Worm (Caenorhabditis elegans) whole organism, young adult: ENCODE data around the gene C49G7.12.

Source experiments
- F39B2.1 ChIP-seq: fragments of 200-800 bp; sonication (Bioruptor generic); IDR thresholded peaks from 2 replicates; pipeline ENCODE4 v1.3.6; 2022; ENCODE audit warnings: missing genetic modification reagents, missing genetic modification characterization, missing compliant biosample characterization
- Y53G8AR.9 ChIP-seq: fragments of 200-800 bp; sonication (Bioruptor generic); conservative IDR thresholded peaks from 2 replicates; pipeline ENCODE4 v1.3.6; 2022; ENCODE audit warnings: missing genetic modification reagents, missing genetic modification characterization, missing compliant biosample characterization
- ZK185.1 ChIP-seq: sonication (generic microtip); optimal IDR thresholded peaks from 2 replicates; lab custom pipeline; 2016; ENCODE audit warnings: mild to moderate bottlenecking, missing genetic modification characterization, missing compliant biosample characterization; ENCODE audit not compliant: poor library complexity, severe bottlenecking
- ama-1 ChIP-seq, 3 experiments: fragments of 150-350 bp in 1 of 3; sonication (generic microtip) in 2 of 3; optimal IDR thresholded peaks; 2 replicates each; lab custom pipeline; 2014 to 2018; ENCODE audit warnings: missing biosample characterization in 2 of 3, missing genetic modification characterization in 2 of 3, missing genetic modification reagents in 2 of 3
- attf-6 ChIP-seq: fragments of 200-800 bp; sonication (Bioruptor generic); IDR thresholded peaks from 2 replicates; pipeline ENCODE4 v1.3.6; 2022; ENCODE audit warnings: missing genetic modification reagents, missing genetic modification characterization, missing compliant biosample characterization
- ceh-58 ChIP-seq: fragments of 200-800 bp; sonication (Bioruptor generic); IDR thresholded peaks from 2 replicates; pipeline ENCODE4 v1.3.6; 2022; ENCODE audit warnings: missing genetic modification characterization, missing compliant biosample characterization
- dpl-1 ChIP-seq: fragments of 150-350 bp; optimal IDR thresholded peaks from 2 replicates; lab custom pipeline; 2014; ENCODE audit warnings: missing biosample characterization, missing genetic modification reagents, missing genetic modification characterization
- lsl-1 ChIP-seq: fragments of 200-800 bp; sonication (Bioruptor generic); optimal IDR thresholded peaks from 2 replicates; lab custom pipeline; 2018; ENCODE audit warnings: mild to moderate bottlenecking, missing genetic modification characterization, moderate library complexity, missing compliant biosample characterization
- madf-3 ChIP-seq: fragments of 200-800 bp; sonication (Bioruptor generic); IDR thresholded peaks from 2 replicates; pipeline ENCODE4 v1.3.6; 2022; ENCODE audit warnings: missing genetic modification reagents, missing genetic modification characterization, missing compliant biosample characterization
- nfya-1 ChIP-seq: sonication (generic microtip); optimal IDR thresholded peaks from 2 replicates; lab custom pipeline; 2017; ENCODE audit warnings: antibody characterized with exemption, missing compliant biosample characterization, missing genetic modification characterization, borderline replicate concordance; ENCODE audit not compliant: insufficient read depth
- snpc-3.4 ChIP-seq: sonication (generic microtip); optimal IDR thresholded peaks from 2 replicates; lab custom pipeline; 2017; ENCODE audit warnings: missing genetic modification characterization, mild to moderate bottlenecking, missing compliant biosample characterization, antibody characterized with exemption, moderate library complexity, missing genotype, missing genetic modification reagents
- tlf-1 ChIP-seq: fragments of 200-800 bp; sonication (Bioruptor generic); optimal IDR thresholded peaks from 2 replicates; lab custom pipeline; 2018; ENCODE audit warnings: mild to moderate bottlenecking, missing genetic modification characterization, missing compliant biosample characterization
- zim-3 ChIP-seq: sonication (generic microtip); optimal IDR thresholded peaks from 2 replicates; lab custom pipeline; 2017; ENCODE audit warnings: mild to moderate bottlenecking, missing genetic modification characterization, moderate library complexity, missing compliant biosample characterization
- ztf-28 ChIP-seq: fragments of 200-800 bp; sonication (Bioruptor generic); IDR thresholded peaks from 2 replicates; pipeline ENCODE4 v1.3.6; 2022; ENCODE audit warnings: missing genetic modification reagents, missing genetic modification characterization, missing compliant biosample characterization

DNA sequence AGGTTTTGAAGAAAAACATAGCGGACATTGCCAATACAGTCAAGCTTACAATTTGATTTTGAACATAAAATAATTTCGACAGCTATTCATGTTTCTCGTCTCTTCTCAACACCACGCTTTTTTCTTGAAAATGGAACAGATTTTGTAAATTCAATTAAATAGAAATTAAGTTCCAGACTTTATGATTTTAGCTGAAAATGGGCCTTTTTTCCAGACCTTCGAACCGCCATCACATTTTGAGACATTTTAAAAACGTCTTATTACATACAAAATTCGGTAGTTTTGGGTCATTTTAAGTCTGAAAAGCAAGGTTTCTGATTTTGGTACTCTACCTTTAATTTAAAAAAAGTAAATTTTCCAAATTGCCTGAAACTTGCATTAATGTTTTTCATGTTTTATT is at the start of gene C49G7.12:
- no peak for TF ChIP-seq ceh-58 (GFP tag; lab: Robert Waterston, UW)
- TF ChIP-seq attf-6 (GFP tag; lab: Robert Waterston, UW) = no peak
- no peak for TF ChIP-seq madf-3 (GFP tag; lab: Robert Waterston, UW)
- TF ChIP-seq ZK185.1 = no peak
- no peak for TF ChIP-seq zim-3 (tag; lab: Kevin White, UChicago)
- no peak for TF ChIP-seq nfya-1 (tag; lab: Kevin White, UChicago)
- TF ChIP-seq dpl-1 (GFP tag; lab: Kevin White, UChicago) = no peak
- no peak for TF ChIP-seq F39B2.1
- TF ChIP-seq lsl-1 (GFP tag; lab: Kevin White, UChicago) = no peak
- TF ChIP-seq ama-1 (optimal IDR thresholded peaks at IDR 0.05; lab: Kevin White, UChicago) = no peak
- TF ChIP-seq ama-1 (GFP tag; optimal IDR thresholded peaks at IDR 0.05; lab: Kevin White, UChicago) = no peak
- TF ChIP-seq snpc-3.4 = no peak
- TF ChIP-seq tlf-1 (GFP tag; lab: Kevin White, UChicago) = no peak
- TF ChIP-seq Y53G8AR.9 (GFP tag; lab: Robert Waterston, UW) = no peak
- TF ChIP-seq ztf-28 = no peak
